Fruit fly (Drosophila melanogaster): ENCODE results near the gene CG12499.

Gene CG12499

DNA sequence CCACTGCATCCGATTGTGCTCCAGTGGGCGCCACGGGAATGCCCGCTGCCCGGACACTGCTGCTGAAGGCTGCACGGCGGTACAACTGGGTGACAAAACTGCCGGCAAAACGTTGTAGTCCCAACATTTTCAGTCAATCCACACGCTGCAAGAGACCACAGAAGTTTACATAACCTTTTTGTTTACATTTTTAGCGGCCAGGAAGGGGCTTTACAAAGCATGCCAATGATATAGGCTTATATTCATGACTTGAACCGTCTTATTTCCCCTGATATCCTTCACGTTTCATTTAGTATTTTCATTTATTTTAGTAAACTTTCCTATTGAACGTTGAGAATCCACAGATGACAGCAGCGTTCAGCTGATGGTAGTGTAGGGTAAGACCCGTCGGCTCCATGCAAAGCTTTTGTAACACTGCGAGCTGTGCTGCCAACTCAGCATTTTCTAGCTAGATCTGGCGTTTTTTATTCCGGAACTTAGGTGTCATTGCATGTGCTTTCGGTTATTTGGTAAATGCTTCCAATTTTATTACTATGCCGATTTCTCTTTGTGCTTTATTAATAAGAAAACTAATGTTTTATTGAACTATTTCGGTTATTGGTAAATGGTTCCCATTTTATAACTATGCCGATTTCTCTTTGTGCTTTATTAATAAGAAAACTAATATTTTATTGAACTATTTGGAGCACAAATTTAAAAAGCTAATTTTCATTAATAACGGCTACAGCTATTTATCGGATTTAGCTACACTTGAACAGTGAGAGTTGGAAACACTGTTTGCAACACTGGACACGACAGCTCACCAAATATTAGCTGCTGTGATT lies 35.6 kb downstream of the CG12499 start, which contains the start of the genes CG13850 and lqfR (continued):
- TF ChIP-seq sob (GFP tag; IDR thresholded peaks at IDR 0.05) (peak; percentile 82), CG1233 (GFP tag; optimal IDR thresholded peaks at IDR 0.05) (peak; percentile 58), CG10209 (GFP tag; optimal IDR thresholded peaks at IDR 0.05) (peak; percentile 80), CG8089 (GFP tag; optimal IDR thresholded peaks at IDR 0.05) (peak; percentile 52), Doc2 (GFP tag; IDR thresholded peaks at IDR 0.05) (no peak), wek (GFP tag; optimal IDR thresholded peaks at IDR 0.05) (no peak), aop (GFP tag; IDR thresholded peaks at IDR 0.05) (no peak), gsb-n (tag; optimal IDR thresholded peaks at IDR 0.05) (no peak), cato (GFP tag; optimal IDR thresholded peaks at IDR 0.05; ENCODE audit: borderline replicate concordance) (peak; percentile 58), CG6683 (GFP tag; optimal IDR thresholded peaks at IDR 0.05) (peak; percentile 45), CG13296 (GFP tag; optimal IDR thresholded peaks at IDR 0.05) (peak; percentile 46), Max (GFP tag; optimal IDR thresholded peaks at IDR 0.05) (peak; percentile 86), Xrp1 (GFP tag; IDR thresholded peaks at IDR 0.05) (peak; percentile 45; the same call in 1 of the 2 replicates), Hmr (GFP tag; optimal IDR thresholded peaks at IDR 0.05) (peak; percentile 80), mam (GFP tag; optimal IDR thresholded peaks at IDR 0.05) (peak; percentile 85), Hsf (GFP tag; optimal IDR thresholded peaks at IDR 0.05) (peak; percentile 80), sr (GFP tag; IDR thresholded peaks at IDR 0.05) (no peak), psq (GFP tag; optimal IDR thresholded peaks at IDR 0.05) (peak; percentile 8), dysf (GFP tag; IDR thresholded peaks at IDR 0.05) (peak; percentile 75; the same call in 2 of the 3 replicates), CG3065 (GFP tag; optimal IDR thresholded peaks at IDR 0.05) (peak; percentile 21), nerfin-2 (GFP tag; IDR thresholded peaks at IDR 0.05; ENCODE audit: partially characterized antibody) (no peak), maf-S (GFP tag; optimal IDR thresholded peaks at IDR 0.05) (peak; percentile 79), B-H2 (GFP tag; optimal IDR thresholded peaks at IDR 0.05) (peak; percentile 47), CG13287 (GFP tag; IDR thresholded peaks at IDR 0.05; ENCODE audit: partially characterized antibody) (no peak), Nf-YA (GFP tag; IDR thresholded peaks at IDR 0.05) (no peak), Med (GFP tag) (peak; percentile 96), emc (GFP tag; optimal IDR thresholded peaks at IDR 0.05) (peak; percentile 54), vnd (GFP tag; IDR thresholded peaks at IDR 0.05; ENCODE audit: partially characterized antibody) (no peak), CG7556 (GFP tag; optimal IDR thresholded peaks at IDR 0.05) (peak; percentile 81), inv (GFP tag; IDR thresholded peaks at IDR 0.05; ENCODE audit: partially characterized antibody) (no peak), Hr3 (GFP tag; optimal IDR thresholded peaks at IDR 0.05) (peak; percentile 84), ssp (GFP tag; IDR thresholded peaks at IDR 0.05) (peak; percentile 33; the same call in 1 of the 2 replicates), MTF-1 (GFP tag; optimal IDR thresholded peaks at IDR 0.05; ENCODE audit: borderline replicate concordance) (no peak), pnt (GFP tag; optimal IDR thresholded peaks at IDR 0.05) (peak; percentile 61), Rx (GFP tag; IDR thresholded peaks at IDR 0.05) (no peak), hb (GFP tag; IDR thresholded peaks at IDR 0.05; ENCODE audit: partially characterized antibody) (no peak), Dp (GFP tag; optimal IDR thresholded peaks at IDR 0.05) (no peak), CG14014 (GFP tag; IDR thresholded peaks at IDR 0.05) (no peak), CG31224 (GFP tag; IDR thresholded peaks at IDR 0.05) (peak; percentile 41; the same call in 1 of the 2 replicates), peb (GFP tag; IDR thresholded peaks at IDR 0.05) (no peak), CG8281 (tag; optimal IDR thresholded peaks at IDR 0.05) (peak; percentile 44), cad (GFP tag; optimal IDR thresholded peaks at IDR 0.05) (no peak), CG18476 (GFP tag; optimal IDR thresholded peaks at IDR 0.05) (peak; percentile 89), Spps (tag; optimal IDR thresholded peaks at IDR 0.05) (no peak), schlank (tag; optimal IDR thresholded peaks at IDR 0.05) (peak; percentile 35), ato (GFP tag; IDR thresholded peaks at IDR 0.05; ENCODE audit: partially characterized antibody) (no peak), Mrtf (GFP tag; IDR thresholded peaks at IDR 0.05) (peak; percentile 40; the same call in 1 of the 3 replicates), CG4282 (GFP tag; optimal IDR thresholded peaks at IDR 0.05) (peak; percentile 51), ara (GFP tag; IDR thresholded peaks at IDR 0.05) (no peak)
